Fruit fly (Drosophila melanogaster): ENCODE measurements around the gene Nepl15.

dm6 chr3R:22767599-22767998, 1.6 kb upstream of the Nepl15 start, which contains the start of gene CG13841:
- TF ChIP-seq Crg-1 (GFP tag; optimal IDR thresholded peaks at IDR 0.05): no peak
- TF ChIP-seq CG33017 (tag; optimal IDR thresholded peaks at IDR 0.05): no peak
- TF ChIP-seq kay (GFP tag; ENCODE audit: borderline replicate concordance): peak; percentile 7
- TF ChIP-seq Mnt (GFP tag; optimal IDR thresholded peaks at IDR 0.05): no peak
- no peak for TF ChIP-seq tj (GFP tag; optimal IDR thresholded peaks at IDR 0.05)
- no peak for TF ChIP-seq cic (GFP tag; optimal IDR thresholded peaks at IDR 0.05)
- no peak for TF ChIP-seq CG11617 (GFP tag; optimal IDR thresholded peaks at IDR 0.05)
- TF ChIP-seq toe (GFP tag; optimal IDR thresholded peaks at IDR 0.05): no peak

Data from whole organism, adult.